Fruit fly (Drosophila melanogaster) whole organism: Measurements from ENCODE around the gene Traf-like.

Experiments
- CG8478 ChIP-seq: fragments of >200 bp; optimal IDR thresholded peaks from 2 replicates; lab custom pipeline; 2018; ENCODE audit warnings: inconsistent platforms
- Dll ChIP-seq: fragments of >200 bp; optimal IDR thresholded peaks from 2 replicates; lab custom pipeline; 2017
- EcR ChIP-seq, 2 experiments: fragments of >200 bp; optimal IDR thresholded peaks; 2 replicates each; lab custom pipeline; 2017; ENCODE audit warnings: missing biosample characterization in 2 of 2, missing genetic modification characterization in 2 of 2, missing genetic modification reagents in 2 of 2
- pan ChIP-seq: fragments of >200 bp; optimal IDR thresholded peaks from 2 replicates; lab custom pipeline; 2017
- psq ChIP-seq: fragments of >200 bp; optimal IDR thresholded peaks from 2 replicates; lab custom pipeline; 2017
- usp ChIP-seq: fragments of >200 bp; optimal IDR thresholded peaks from 2 replicates; lab custom pipeline; 2017; ENCODE audit warnings: missing biosample characterization, missing genetic modification characterization, mixed read lengths

Gene Traf-like

dm6 chrX:16426478-16427052 lies 11.7 kb downstream of the Traf-like start:
- TF ChIP-seq Dll (lab: Kevin White, UChicago) (no peak), EcR (GFP tag; optimal IDR thresholded peaks at IDR 0.05; lab: Kevin White, UChicago) (no peak), usp (GFP tag; lab: Kevin White, UChicago) (no peak), CG8478 (lab: Kevin White, UChicago) (no peak), pan (lab: Kevin White, UChicago) (no peak), psq (lab: Kevin White, UChicago) (no peak)

- TF ChIP-seq EcR (GFP tag; optimal IDR thresholded peaks at IDR 0.05; lab: Kevin White, UChicago) (no peak), psq (lab: Kevin White, UChicago) (no peak), pan (lab: Kevin White, UChicago) (no peak), CG8478 (lab: Kevin White, UChicago) (no peak), usp (GFP tag; lab: Kevin White, UChicago) (no peak)
These were observed 13.0 kb downstream of the Traf-like start for dm6 chrX:16427786-16428400.

dm6 chrX:16428476-16428875 lies 13.6 kb downstream of the Traf-like start:
- TF ChIP-seq CG8478 (lab: Kevin White, UChicago) (no peak), usp (GFP tag; lab: Kevin White, UChicago) (no peak), Dll (lab: Kevin White, UChicago) (no peak), EcR (GFP tag; optimal IDR thresholded peaks at IDR 0.05; lab: Kevin White, UChicago) (no peak), pan (lab: Kevin White, UChicago) (no peak), psq (lab: Kevin White, UChicago) (no peak)

- TF ChIP-seq pan (lab: Kevin White, UChicago) (no peak), EcR (GFP tag; optimal IDR thresholded peaks at IDR 0.05; lab: Kevin White, UChicago) (no peak), usp (GFP tag; lab: Kevin White, UChicago) (no peak), Dll (lab: Kevin White, UChicago) (no peak), CG8478 (lab: Kevin White, UChicago) (no peak), psq (lab: Kevin White, UChicago) (no peak)
These were observed 26.4 kb downstream of the Traf-like start, which contains the start of the genes Cdc50 and rngo for dm6 chrX:16441245-16441644. Gene Cdc50 (minus strand): TSS chrX:16441296. Gene rngo (plus strand): TSS chrX:16441433.

- TF ChIP-seq EcR (GFP tag; optimal IDR thresholded peaks at IDR 0.05; lab: Kevin White, UChicago) (no peak), Dll (lab: Kevin White, UChicago) (no peak), psq (lab: Kevin White, UChicago) (no peak), usp (GFP tag; lab: Kevin White, UChicago) (no peak)
These were observed 27.5 kb downstream of the Traf-like start for dm6 chrX:16442361-16442760.

- TF ChIP-seq EcR (GFP tag; optimal IDR thresholded peaks at IDR 0.05; lab: Kevin White, UChicago) (no peak), Dll (lab: Kevin White, UChicago) (no peak), CG8478 (lab: Kevin White, UChicago) (no peak), usp (GFP tag; lab: Kevin White, UChicago) (no peak), pan (lab: Kevin White, UChicago) (no peak), psq (lab: Kevin White, UChicago) (no peak)
These were observed 31.9 kb downstream of the Traf-like start, which contains the start of gene eIF2alpha for dm6 chrX:16446769-16447168. Gene eIF2alpha (minus strand): TSS chrX:16446993.

- no peak for TF ChIP-seq psq (lab: Kevin White, UChicago)
- no peak for TF ChIP-seq Dll (lab: Kevin White, UChicago)
- no peak for TF ChIP-seq EcR (GFP tag; optimal IDR thresholded peaks at IDR 0.05; lab: Kevin White, UChicago)
- no peak for TF ChIP-seq pan (lab: Kevin White, UChicago)
- TF ChIP-seq usp (GFP tag; lab: Kevin White, UChicago): no peak
- TF ChIP-seq CG8478 (lab: Kevin White, UChicago): peak; percentile 40
These were observed 33.7 kb downstream of the Traf-like start, which contains the start of the genes CG34015 and eIF4H1 for dm6 chrX:16448252-16449191. Gene CG34015 (minus strand): TSS chrX:16448302. Gene eIF4H1 (plus strand): TSS chrX:16448665.

- no peak for TF ChIP-seq psq (lab: Kevin White, UChicago)
These were observed 34.5 kb downstream of the Traf-like start for dm6 chrX:16449316-16449715.

dm6 chrX:16456582-16456981 lies 41.7 kb downstream of the Traf-like start:
- no peak for TF ChIP-seq CG8478 (lab: Kevin White, UChicago)
- no peak for TF ChIP-seq Dll (lab: Kevin White, UChicago)
- TF ChIP-seq psq (lab: Kevin White, UChicago): no peak
- no peak for TF ChIP-seq pan (lab: Kevin White, UChicago)
- no peak for TF ChIP-seq usp (GFP tag; lab: Kevin White, UChicago)
- no peak for TF ChIP-seq EcR (GFP tag; optimal IDR thresholded peaks at IDR 0.05; lab: Kevin White, UChicago)

- TF ChIP-seq psq (lab: Kevin White, UChicago): no peak
- no peak for TF ChIP-seq pan (lab: Kevin White, UChicago)
- TF ChIP-seq usp (GFP tag; lab: Kevin White, UChicago): no peak
- TF ChIP-seq CG8478 (lab: Kevin White, UChicago): no peak
- no peak for TF ChIP-seq Dll (lab: Kevin White, UChicago)
- TF ChIP-seq EcR (GFP tag; optimal IDR thresholded peaks at IDR 0.05; lab: Kevin White, UChicago): no peak
These were observed 43.7 kb downstream of the Traf-like start for dm6 chrX:16458551-16458950.
